Worm (Caenorhabditis elegans): Measurements from ENCODE around the gene egl-5.

Gene egl-5

DNA sequence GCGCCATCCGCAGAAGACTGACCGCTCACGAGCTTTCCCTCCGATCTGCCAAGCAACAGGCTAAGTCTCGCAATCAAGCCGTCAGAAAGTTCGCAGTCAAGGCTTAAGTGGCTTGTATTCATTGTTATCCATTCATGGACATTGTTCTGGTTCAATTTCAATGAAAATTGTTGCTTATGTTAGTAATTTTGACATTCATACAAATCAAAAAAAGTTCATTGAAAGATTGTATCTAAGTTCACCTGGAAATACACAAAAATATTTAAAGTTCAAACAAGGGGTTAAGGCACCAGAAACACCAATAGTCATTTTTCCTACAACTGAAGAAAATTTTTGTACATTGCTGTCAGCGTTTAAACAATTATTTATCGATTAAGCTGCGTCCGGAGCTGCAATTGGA, 41.3 kb downstream of the egl-5 start (continued):
- TF ChIP-seq snpc-4 (GFP tag; optimal IDR thresholded peaks at IDR 0.05): peak; percentile 20
- TF ChIP-seq snpc-4 (tag; optimal IDR thresholded peaks at IDR 0.05): peak in 1 of 4 experiments; percentile 53
- no peak for TF ChIP-seq Y53F4B.3 (GFP tag; IDR thresholded peaks at IDR 0.05)
- TF ChIP-seq mcd-1 (GFP tag; IDR thresholded peaks at IDR 0.05): no peak
- TF ChIP-seq lin-40 (tag; optimal IDR thresholded peaks at IDR 0.05): no peak
- peak; percentile 77 for TF ChIP-seq lin-26 (GFP tag; IDR thresholded peaks at IDR 0.05)
- no peak for TF ChIP-seq Y67H2A.10 (GFP tag; conservative IDR thresholded peaks at IDR 0.05)
- TF ChIP-seq unc-62 (GFP tag; optimal IDR thresholded peaks at IDR 0.05): no peak
- TF ChIP-seq ceh-100 (GFP tag; IDR thresholded peaks at IDR 0.05): peak; percentile 57
- TF ChIP-seq hsf-1 (GFP tag; IDR thresholded peaks at IDR 0.05): peak; percentile 73
- peak; percentile 78 for TF ChIP-seq ekl-4 (GFP tag; IDR thresholded peaks at IDR 0.05)
- 0 out of 2 replicates have a peak, but pooled peaks have one; percentile 11 for TF ChIP-seq C17E4.6 (GFP tag; IDR thresholded peaks at IDR 0.05)
- TF ChIP-seq F33H1.4 (GFP tag; IDR thresholded peaks at IDR 0.05): 0 out of 2 replicates have a peak, but pooled peaks have one; percentile 24
- peak; percentile 48; the same call in 1 of the 2 replicates for TF ChIP-seq F39B2.1 (GFP tag; IDR thresholded peaks at IDR 0.05)
- TF ChIP-seq xnd-1 (tag; optimal IDR thresholded peaks at IDR 0.05): no peak
- TF ChIP-seq let-607 (tag; optimal IDR thresholded peaks at IDR 0.05): no peak
- TF ChIP-seq ztf-6 (GFP tag; IDR thresholded peaks at IDR 0.05): no peak
- TF ChIP-seq die-1 (tag; optimal IDR thresholded peaks at IDR 0.05): no peak
- TF ChIP-seq K11D2.4 (GFP tag; IDR thresholded peaks at IDR 0.05): no peak
- TF ChIP-seq lsl-1 (GFP tag; optimal IDR thresholded peaks at IDR 0.05): peak; percentile 49
- TF ChIP-seq snpc-1.3 (tag; optimal IDR thresholded peaks at IDR 0.05; ENCODE audit: insufficient read depth): peak; percentile 11
- TF ChIP-seq hmg-20 (GFP tag; IDR thresholded peaks at IDR 0.05): no peak
- TF ChIP-seq B0035.1 (tag; optimal IDR thresholded peaks at IDR 0.05): no peak
- no peak for TF ChIP-seq lir-1 (GFP tag; conservative IDR thresholded peaks at IDR 0.05)
- TF ChIP-seq Y56A3A.18 (GFP tag; IDR thresholded peaks at IDR 0.05): 0 out of 2 replicates have a peak, but pooled peaks have one; percentile 46
- no peak for TF ChIP-seq zim-3 (tag; optimal IDR thresholded peaks at IDR 0.05)
- no peak for TF ChIP-seq atf-7 (tag; optimal IDR thresholded peaks at IDR 0.05)
- no peak for TF ChIP-seq fkh-3 (tag; optimal IDR thresholded peaks at IDR 0.05)
- no peak for TF ChIP-seq akir-1 (GFP tag; optimal IDR thresholded peaks at IDR 0.05)
- no peak for TF ChIP-seq ztf-22 (GFP tag; optimal IDR thresholded peaks at IDR 0.05)
- no peak for TF ChIP-seq nhr-179 (tag; optimal IDR thresholded peaks at IDR 0.05)
- TF ChIP-seq pha-4 (tag; optimal IDR thresholded peaks at IDR 0.05): no peak
- no peak for TF ChIP-seq let-526 (GFP tag; IDR thresholded peaks at IDR 0.05)
- TF ChIP-seq madf-6 (GFP tag; IDR thresholded peaks at IDR 0.05): peak; percentile 58
- no peak; the same call in 1 of the 2 replicates for TF ChIP-seq nfyb-1 (GFP tag; IDR thresholded peaks at IDR 0.05)
- no peak for TF ChIP-seq ccch-3 (GFP tag; optimal IDR thresholded peaks at IDR 0.05)
- TF ChIP-seq attf-5 (GFP tag; optimal IDR thresholded peaks at IDR 0.05): no peak
- no peak for TF ChIP-seq mel-28 (tag; optimal IDR thresholded peaks at IDR 0.05; ENCODE audit: borderline replicate concordance)
- no peak for TF ChIP-seq mes-4 (tag; optimal IDR thresholded peaks at IDR 0.05)
- no peak for TF ChIP-seq rec-8 (tag; optimal IDR thresholded peaks at IDR 0.05)
- no peak for TF ChIP-seq B0019.2 (GFP tag; conservative IDR thresholded peaks at IDR 0.05)
- TF ChIP-seq K12H6.12 (tag; optimal IDR thresholded peaks at IDR 0.05): no peak
- no peak for TF ChIP-seq nfya-1 (tag; optimal IDR thresholded peaks at IDR 0.05; ENCODE audit: borderline replicate concordance, insufficient read depth)
- peak; percentile 25 for TF ChIP-seq snpc-1.1 (tag; optimal IDR thresholded peaks at IDR 0.05; ENCODE audit: insufficient read depth)
- TF ChIP-seq Y53G8AR.9 (GFP tag; conservative IDR thresholded peaks at IDR 0.05): peak; percentile 53; the same call in 1 of the 2 replicates
- TF ChIP-seq snpc-3.4 (tag; optimal IDR thresholded peaks at IDR 0.05): peak; percentile 79
- no peak for TF ChIP-seq sea-2 (GFP tag; IDR thresholded peaks at IDR 0.05)

Measured in whole organism, young adult.